Fruit fly (Drosophila melanogaster): ENCODE results near the gene CenG1A.
A peak's percentile ranks its signal among the peaks of the same experiment; 100 is the strongest.

The CenG1A gene

DNA sequence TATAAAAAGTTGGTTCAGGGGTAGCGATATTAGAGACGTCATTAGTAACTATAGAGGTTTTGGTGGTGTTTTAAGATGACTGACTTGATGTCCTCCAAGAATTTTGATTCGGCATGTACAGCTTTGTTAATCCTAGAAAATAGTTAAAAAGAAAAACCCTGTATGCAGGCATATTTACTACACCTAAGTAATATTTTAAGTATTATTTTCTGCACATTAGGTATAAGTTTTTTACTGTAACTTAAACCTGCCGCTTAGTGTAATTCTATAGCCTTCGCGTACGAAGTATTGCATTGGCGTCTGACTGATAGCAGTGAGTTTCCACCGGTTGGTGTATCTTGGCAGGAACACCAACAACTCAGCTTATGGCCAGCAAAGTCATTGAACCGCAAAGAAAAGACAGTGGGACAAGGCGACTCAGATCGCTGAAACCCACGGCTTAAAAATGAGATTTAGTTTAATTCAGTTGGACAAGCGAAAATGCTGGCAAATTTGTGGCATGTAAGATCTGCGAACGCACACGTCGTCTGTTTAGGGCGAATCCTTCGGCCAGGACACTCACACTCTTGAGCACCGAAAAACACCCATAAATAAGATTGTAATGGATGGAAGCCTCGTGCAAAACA is 49.4 kb downstream of the CenG1A start:
- TF ChIP-seq Sox15 (GFP tag; optimal IDR thresholded peaks at IDR 0.05) (no peak), CG6854 (GFP tag; optimal IDR thresholded peaks at IDR 0.05) (no peak), Eip78C (GFP tag) (peak; percentile 90), fkh (GFP tag; optimal IDR thresholded peaks at IDR 0.05) (no peak), salr (GFP tag; optimal IDR thresholded peaks at IDR 0.05) (peak in 1 of 2 experiments; percentile 5), CG34406 (GFP tag; optimal IDR thresholded peaks at IDR 0.05) (peak; percentile 33), Ets96B (tag; optimal IDR thresholded peaks at IDR 0.05) (peak; percentile 15), eg (GFP tag; IDR thresholded peaks at IDR 0.05) (no peak), Smox (GFP tag; optimal IDR thresholded peaks at IDR 0.05) (peak; percentile 31), OdsH (GFP tag; optimal IDR thresholded peaks at IDR 0.05) (peak; percentile 35), CG8119 (GFP tag; IDR thresholded peaks at IDR 0.05) (no peak), CG32006 (GFP tag; optimal IDR thresholded peaks at IDR 0.05) (peak; percentile 12), CG6163 (GFP tag; IDR thresholded peaks at IDR 0.05) (0 out of 3 replicates have a peak, but pooled peaks have one; percentile 6), pdm3 (GFP tag; optimal IDR thresholded peaks at IDR 0.05) (peak; percentile 2), CG4318 (GFP tag; optimal IDR thresholded peaks at IDR 0.05) (no peak), Eip93F (GFP tag; optimal IDR thresholded peaks at IDR 0.05) (no peak), Met (GFP tag; optimal IDR thresholded peaks at IDR 0.05) (peak; percentile 58), acj6 (GFP tag; optimal IDR thresholded peaks at IDR 0.05) (no peak), Hr39 (GFP tag; optimal IDR thresholded peaks at IDR 0.05) (peak; percentile 24), vri (GFP tag; optimal IDR thresholded peaks at IDR 0.05) (no peak), Hr4 (GFP tag; optimal IDR thresholded peaks at IDR 0.05) (no peak), ss (GFP tag; optimal IDR thresholded peaks at IDR 0.05) (peak; percentile 1 to 57), CG6808 (GFP tag; optimal IDR thresholded peaks at IDR 0.05) (peak; percentile 63), lz (GFP tag; optimal IDR thresholded peaks at IDR 0.05) (peak; percentile 35), CG3032 (tag; optimal IDR thresholded peaks at IDR 0.05) (peak; percentile 43), Sox14 (GFP tag; optimal IDR thresholded peaks at IDR 0.05) (no peak), CG8632 (GFP tag; optimal IDR thresholded peaks at IDR 0.05) (peak; percentile 15), spab (GFP tag; optimal IDR thresholded peaks at IDR 0.05) (peak; percentile 30), Gug (GFP tag; IDR thresholded peaks at IDR 0.05) (no peak), CG3919 (GFP tag; optimal IDR thresholded peaks at IDR 0.05) (peak; percentile 46), Hr38 (GFP tag; optimal IDR thresholded peaks at IDR 0.05) (no peak), CG10669 (GFP tag; optimal IDR thresholded peaks at IDR 0.05) (peak; percentile 29), CG8319 (GFP tag; optimal IDR thresholded peaks at IDR 0.05) (peak; percentile 13), CG1621 (tag; optimal IDR thresholded peaks at IDR 0.05) (no peak), Sox102F (GFP tag; optimal IDR thresholded peaks at IDR 0.05) (peak; percentile 46), dac (GFP tag; optimal IDR thresholded peaks at IDR 0.05) (no peak), topi (GFP tag; optimal IDR thresholded peaks at IDR 0.05) (peak; percentile 58), CG6792 (GFP tag; optimal IDR thresholded peaks at IDR 0.05) (peak; percentile 36), CG15336 (GFP tag; IDR thresholded peaks at IDR 0.05) (0 out of 2 replicates have a peak, but pooled peaks have one; percentile 7), CG31627 (GFP tag; optimal IDR thresholded peaks at IDR 0.05) (peak; percentile 37), svp (GFP tag) (peak; percentile 88), Ets21C (GFP tag; optimal IDR thresholded peaks at IDR 0.05) (peak; percentile 17), fd59A (GFP tag; optimal IDR thresholded peaks at IDR 0.05) (peak; percentile 37), CG6276 (GFP tag; optimal IDR thresholded peaks at IDR 0.05) (peak; percentile 10), Blimp-1 (GFP tag; optimal IDR thresholded peaks at IDR 0.05) (peak; percentile 34), esn (GFP tag; optimal IDR thresholded peaks at IDR 0.05) (peak; percentile 63), net (GFP tag; optimal IDR thresholded peaks at IDR 0.05) (no peak), Lpt (GFP tag; optimal IDR thresholded peaks at IDR 0.05) (no peak), achi (GFP tag; optimal IDR thresholded peaks at IDR 0.05) (no peak), cyc (GFP tag; optimal IDR thresholded peaks at IDR 0.05) (peak; percentile 45)

Data from whole organism, prepupa.